Fruit fly (Drosophila melanogaster) whole organism, embryonic: ENCODE results near the gene CG13921.

Experiments used
- CG10147 ChIP-seq: fragments of 200-800 bp; sonication (Bioruptor generic); optimal IDR thresholded peaks from 2 replicates; lab custom pipeline; 2019; ENCODE audit warnings: missing biosample characterization, mild to moderate bottlenecking, missing genetic modification characterization, moderate library complexity
- CG10565 ChIP-seq: fragments of 200-800 bp; sonication (Bioruptor generic); optimal IDR thresholded peaks from 3 replicates; lab custom pipeline; 2016; ENCODE audit warnings: missing biosample characterization, mild to moderate bottlenecking, missing genetic modification characterization
- CG11504 ChIP-seq: fragments of 200-800 bp; sonication (Bioruptor generic); optimal IDR thresholded peaks from 3 replicates; lab custom pipeline; 2019; ENCODE audit warnings: missing biosample characterization, mild to moderate bottlenecking, missing genetic modification characterization, moderate library complexity
- CG12299 ChIP-seq: fragments of 200-800 bp; sonication (Bioruptor generic); optimal IDR thresholded peaks from 2 replicates; lab custom pipeline; 2018; ENCODE audit warnings: missing biosample characterization, mild to moderate bottlenecking, missing genetic modification characterization
- CG12659 ChIP-seq: fragments of 200-800 bp; sonication (Bioruptor generic); optimal IDR thresholded peaks from 3 replicates; lab custom pipeline; 2017; ENCODE audit warnings: mild to moderate bottlenecking, missing biosample characterization, missing genetic modification reagents, missing genetic modification characterization
- CG12744 ChIP-seq: fragments of 200-800 bp; sonication (Bioruptor generic); optimal IDR thresholded peaks from 2 replicates; lab custom pipeline; 2016; ENCODE audit warnings: missing biosample characterization, missing genetic modification characterization
- CG1529 ChIP-seq: fragments of 200-800 bp; sonication (Bioruptor generic); optimal IDR thresholded peaks from 3 replicates; lab custom pipeline; 2018; ENCODE audit warnings: missing biosample characterization, missing genetic modification characterization
- CG15479 ChIP-seq: fragments of 200-800 bp; sonication (Bioruptor generic); optimal IDR thresholded peaks from 3 replicates; lab custom pipeline; 2019; ENCODE audit warnings: missing biosample characterization, mild to moderate bottlenecking, missing genetic modification characterization, moderate library complexity
- CG17328 ChIP-seq: fragments of 200-800 bp; sonication (Bioruptor generic); IDR thresholded peaks from 2 replicates; pipeline ENCODE4 v1.3.6; 2022; ENCODE audit warnings: missing biosample characterization, missing genetic modification characterization
- CG17359 ChIP-seq: fragments of 200-800 bp; sonication (Bioruptor generic); optimal IDR thresholded peaks from 3 replicates; lab custom pipeline; 2018; ENCODE audit warnings: missing biosample characterization, mild to moderate bottlenecking, missing genetic modification characterization, moderate library complexity
- CG17802 ChIP-seq: fragments of 200-800 bp; sonication (Bioruptor generic); optimal IDR thresholded peaks from 2 replicates; lab custom pipeline; 2018; ENCODE audit warnings: missing biosample characterization, mild to moderate bottlenecking, missing genetic modification characterization, moderate library complexity
- CG17912 ChIP-seq: fragments of 200-800 bp; sonication (Bioruptor generic); optimal IDR thresholded peaks from 2 replicates; lab custom pipeline; 2018; ENCODE audit warnings: missing biosample characterization, mild to moderate bottlenecking, missing genetic modification characterization
- CG7271 ChIP-seq: fragments of 200-800 bp; sonication (Bioruptor generic); optimal IDR thresholded peaks from 2 replicates; lab custom pipeline; 2018; ENCODE audit warnings: missing biosample characterization, mild to moderate bottlenecking, missing genetic modification characterization, moderate library complexity
- CG7963 ChIP-seq: fragments of 200-800 bp; sonication (Bioruptor generic); IDR thresholded peaks from 3 replicates; pipeline ENCODE4 v1.3.6; 2022; ENCODE audit warnings: missing biosample characterization, missing genetic modification characterization; ENCODE audit not compliant: partially characterized antibody
- CG7987 ChIP-seq: fragments of 200-800 bp; sonication (Bioruptor generic); optimal IDR thresholded peaks from 2 replicates; lab custom pipeline; 2018; ENCODE audit warnings: missing biosample characterization, mild to moderate bottlenecking, missing genetic modification characterization, moderate library complexity
- CG8388 ChIP-seq: fragments of 200-800 bp; sonication (Bioruptor generic); optimal IDR thresholded peaks from 2 replicates; lab custom pipeline; 2019; ENCODE audit warnings: missing biosample characterization, mild to moderate bottlenecking, missing genetic modification characterization, moderate library complexity
- CG9797 ChIP-seq: fragments of 200-800 bp; sonication (Bioruptor generic); optimal IDR thresholded peaks from 3 replicates; lab custom pipeline; 2018; ENCODE audit warnings: missing biosample characterization, mild to moderate bottlenecking, missing genetic modification characterization
- CHES-1-like ChIP-seq: fragments of 200-800 bp; sonication (Bioruptor generic); optimal IDR thresholded peaks from 2 replicates; lab custom pipeline; 2016; ENCODE audit warnings: missing biosample characterization, missing genetic modification characterization
- CoRest ChIP-seq: fragments of 200-800 bp; sonication (Bioruptor generic); optimal IDR thresholded peaks from 3 replicates; lab custom pipeline; 2018; ENCODE audit warnings: missing biosample characterization, mild to moderate bottlenecking, missing genetic modification characterization, moderate library complexity
- D19B ChIP-seq: fragments of 200-800 bp; sonication (Bioruptor generic); optimal IDR thresholded peaks from 2 replicates; lab custom pipeline; 2017; ENCODE audit warnings: missing biosample characterization, mild to moderate bottlenecking, missing genetic modification characterization
- E2f1 ChIP-seq: fragments of 200-800 bp; sonication (Bioruptor generic); IDR thresholded peaks from 2 replicates; pipeline ENCODE4 v1.3.6; 2022; ENCODE audit warnings: missing biosample characterization, missing genetic modification characterization
- Ets97D ChIP-seq: fragments of 200-800 bp; sonication (Bioruptor generic); optimal IDR thresholded peaks from 3 replicates; lab custom pipeline; 2016; ENCODE audit warnings: missing biosample characterization, missing genetic modification characterization
- Gug ChIP-seq: fragments of 200-800 bp; sonication (Bioruptor generic); IDR thresholded peaks from 4 replicates; pipeline ENCODE4 v1.3.6; 2022; ENCODE audit warnings: missing biosample characterization, missing genetic modification characterization
- Hey ChIP-seq: fragments of 200-800 bp; sonication (Bioruptor generic); optimal IDR thresholded peaks from 3 replicates; lab custom pipeline; 2018; ENCODE audit warnings: missing biosample characterization, mild to moderate bottlenecking, missing genetic modification characterization
- HmgD ChIP-seq: fragments of 200-800 bp; sonication (Bioruptor generic); optimal IDR thresholded peaks from 3 replicates; lab custom pipeline; 2016; ENCODE audit warnings: missing biosample characterization, missing genetic modification characterization
- Hr51 ChIP-seq, 2 experiments: fragments of 200-800 bp; sonication (Bioruptor generic); optimal IDR thresholded peaks; 2 replicates in 1 of 2; 3 replicates in 1 of 2; lab custom pipeline; 2016 to 2018; ENCODE audit warnings: missing biosample characterization in 2 of 2, missing genetic modification characterization in 2 of 2, mild to moderate bottlenecking in 1 of 2, moderate library complexity in 1 of 2
- Hsf ChIP-seq: fragments of 200-800 bp; sonication (Bioruptor generic); optimal IDR thresholded peaks from 3 replicates; lab custom pipeline; 2016; ENCODE audit warnings: missing biosample characterization, missing genetic modification characterization
- Mes4 ChIP-seq: fragments of 200-800 bp; sonication (Bioruptor generic); optimal IDR thresholded peaks from 2 replicates; lab custom pipeline; 2016; ENCODE audit warnings: missing biosample characterization, missing genetic modification characterization
- NC2α ChIP-seq: fragments of 200-800 bp; sonication (Bioruptor generic); optimal IDR thresholded peaks from 2 replicates; lab custom pipeline; 2016; ENCODE audit warnings: missing biosample characterization, missing genetic modification characterization
- Nf-YA ChIP-seq: fragments of 200-800 bp; sonication (Bioruptor generic); IDR thresholded peaks from 2 replicates; pipeline ENCODE4 v1.3.6; 2022; ENCODE audit warnings: missing biosample characterization, missing genetic modification characterization
- cato ChIP-seq: fragments of 200-800 bp; sonication (Bioruptor generic); optimal IDR thresholded peaks from 2 replicates; lab custom pipeline; 2016; ENCODE audit warnings: missing biosample characterization, missing genetic modification characterization, borderline replicate concordance
- dati ChIP-seq: fragments of 200-800 bp; sonication (Bioruptor generic); IDR thresholded peaks from 2 replicates; pipeline ENCODE4 v1.3.6; 2022; ENCODE audit warnings: missing biosample characterization, missing genetic modification characterization
- fd64A ChIP-seq: fragments of 200-800 bp; sonication (Bioruptor generic); optimal IDR thresholded peaks from 3 replicates; lab custom pipeline; 2018; ENCODE audit warnings: missing biosample characterization, mild to moderate bottlenecking, missing genetic modification characterization
- gce ChIP-seq: fragments of 200-800 bp; sonication (Bioruptor generic); IDR thresholded peaks from 3 replicates; pipeline ENCODE4 v1.3.6; 2022; ENCODE audit warnings: missing biosample characterization, missing genetic modification characterization
- gro ChIP-seq: fragments of 200-800 bp; sonication (Bioruptor generic); optimal IDR thresholded peaks from 2 replicates; lab custom pipeline; 2016; ENCODE audit warnings: missing biosample characterization, missing genetic modification characterization
- hb ChIP-seq: fragments of 200-800 bp; sonication (Bioruptor generic); IDR thresholded peaks from 3 replicates; pipeline ENCODE4 v1.3.6; 2022; ENCODE audit warnings: missing biosample characterization, missing genetic modification characterization; ENCODE audit not compliant: partially characterized antibody
- jigr1 ChIP-seq: fragments of 200-800 bp; sonication (Bioruptor generic); IDR thresholded peaks from 3 replicates; pipeline ENCODE4 v1.3.6; 2022; ENCODE audit warnings: missing biosample characterization, missing genetic modification characterization
- jumu ChIP-seq: fragments of 200-800 bp; sonication (Bioruptor generic); optimal IDR thresholded peaks from 3 replicates; lab custom pipeline; 2016; ENCODE audit warnings: missing biosample characterization, missing genetic modification characterization
- kah ChIP-seq: fragments of 200-800 bp; sonication (Bioruptor generic); optimal IDR thresholded peaks from 2 replicates; lab custom pipeline; 2018; ENCODE audit warnings: missing biosample characterization, mild to moderate bottlenecking, missing genetic modification characterization
- kay ChIP-seq: fragments of 200-800 bp; sonication (Bioruptor generic); optimal IDR thresholded peaks from 2 replicates; lab custom pipeline; 2016; ENCODE audit warnings: missing biosample characterization, missing genetic modification characterization
- maf-S ChIP-seq: fragments of 200-800 bp; sonication (Bioruptor generic); optimal IDR thresholded peaks from 2 replicates; lab custom pipeline; 2016; ENCODE audit warnings: missing biosample characterization, missing genetic modification characterization
- mirr ChIP-seq: fragments of 200-800 bp; sonication (Bioruptor generic); optimal IDR thresholded peaks from 3 replicates; lab custom pipeline; 2018; ENCODE audit warnings: missing biosample characterization, mild to moderate bottlenecking, missing genetic modification characterization
- odd ChIP-seq: fragments of 200-800 bp; sonication (Bioruptor generic); optimal IDR thresholded peaks from 2 replicates; lab custom pipeline; 2017; ENCODE audit warnings: missing biosample characterization, mild to moderate bottlenecking, missing genetic modification characterization
- scrt ChIP-seq: fragments of 200-800 bp; sonication (Bioruptor generic); optimal IDR thresholded peaks from 2 replicates; lab custom pipeline; 2018; ENCODE audit warnings: missing biosample characterization, mild to moderate bottlenecking, missing genetic modification characterization, moderate library complexity
- slou ChIP-seq: fragments of 200-800 bp; sonication (Bioruptor generic); optimal IDR thresholded peaks from 3 replicates; lab custom pipeline; 2016; ENCODE audit warnings: missing biosample characterization, missing genetic modification characterization
- stwl ChIP-seq: fragments of 200-800 bp; sonication (Bioruptor generic); optimal IDR thresholded peaks from 3 replicates; lab custom pipeline; 2018; ENCODE audit warnings: missing biosample characterization, mild to moderate bottlenecking, missing genetic modification characterization, moderate library complexity
- tx ChIP-seq: fragments of 200-800 bp; sonication (Bioruptor generic); optimal IDR thresholded peaks from 2 replicates; lab custom pipeline; 2016; ENCODE audit warnings: missing biosample characterization, missing genetic modification characterization
- wor ChIP-seq: fragments of 200-800 bp; sonication (Bioruptor generic); IDR thresholded peaks from 2 replicates; pipeline ENCODE4 v1.3.6; 2022; ENCODE audit warnings: missing biosample characterization, missing genetic modification characterization
- zfh2 ChIP-seq: fragments of 200-800 bp; sonication (Bioruptor generic); optimal IDR thresholded peaks from 2 replicates; lab custom pipeline; 2016; ENCODE audit warnings: missing biosample characterization, missing genetic modification characterization

CG13921 gene

dm6 chr3L:1741655-1742551 is 4.8 kb upstream of the CG13921 start (continued):
- TF ChIP-seq hb (GFP tag; lab: Robert Waterston, UW) (no peak), CG17328 (GFP tag; lab: Robert Waterston, UW) (no peak), Gug (GFP tag; lab: Robert Waterston, UW) (no peak), cato (no peak), tx (GFP tag; lab: Kevin White, UChicago) (no peak), slou (GFP tag; lab: Kevin White, UChicago) (no peak), Hsf (GFP tag; lab: Kevin White, UChicago) (no peak), wor (GFP tag; lab: Robert Waterston, UW) (no peak), mirr (GFP tag; lab: Kevin White, UChicago) (peak; percentile 97), E2f1 (GFP tag; lab: Robert Waterston, UW) (peak; percentile 14; the same call in 1 of the 2 replicates), dati (GFP tag; lab: Robert Waterston, UW) (no peak), Ets97D (no peak), Hey (tag; lab: Kevin White, UChicago) (no peak), gro (GFP tag; lab: Kevin White, UChicago) (peak; percentile 18), CG1529 (GFP tag; lab: Kevin White, UChicago) (no peak), kah (no peak), fd64A (peak; percentile 14), jigr1 (GFP tag; lab: Robert Waterston, UW) (no peak), CG7987 (GFP tag; lab: Kevin White, UChicago) (no peak), CG8388 (GFP tag; lab: Kevin White, UChicago) (peak; percentile 88), CG7963 (no peak), CG17802 (tag; lab: Kevin White, UChicago) (no peak), maf-S (GFP tag; lab: Kevin White, UChicago) (no peak), CG12744 (no peak), Hr51 (GFP tag; optimal IDR thresholded peaks at IDR 0.05; lab: Kevin White, UChicago) (no peak), CG17359 (tag; lab: Kevin White, UChicago) (no peak), gce (GFP tag; lab: Robert Waterston, UW) (no peak), zfh2 (GFP tag; lab: Kevin White, UChicago) (no peak), D19B (GFP tag; lab: Kevin White, UChicago) (no peak), jumu (GFP tag; lab: Kevin White, UChicago) (no peak), CG9797 (no peak), HmgD (GFP tag; lab: Kevin White, UChicago) (no peak), CG7271 (tag; lab: Kevin White, UChicago) (no peak), kay (GFP tag; lab: Kevin White, UChicago) (no peak), Mes4 (GFP tag; lab: Kevin White, UChicago) (no peak), CG10565 (GFP tag; lab: Kevin White, UChicago) (no peak), CoRest (tag; lab: Kevin White, UChicago) (no peak), CG12659 (no peak), CG17912 (GFP tag; lab: Kevin White, UChicago) (no peak), Nf-YA (GFP tag; lab: Robert Waterston, UW) (no peak), NC2α (GFP tag; lab: Kevin White, UChicago) (no peak), CHES-1-like (GFP tag; lab: Kevin White, UChicago) (no peak), odd (GFP tag; lab: Kevin White, UChicago) (no peak), scrt (GFP tag; lab: Kevin White, UChicago) (no peak), CG12299 (tag; lab: Kevin White, UChicago) (no peak), CG11504 (tag; lab: Kevin White, UChicago) (no peak), stwl (tag; lab: Kevin White, UChicago) (no peak), CG15479 (no peak), CG10147 (GFP tag; lab: Kevin White, UChicago) (no peak)
